Fruit fly (Drosophila melanogaster) whole organism, embryonic: ENCODE measurements around the gene Ca-Ma2d.

ENCODE experiments used
- BtbVII ChIP-seq: fragments of 200-800 bp; sonication (Bioruptor generic); optimal IDR thresholded peaks from 3 replicates; lab custom pipeline; 2017; ENCODE audit warnings: missing biosample characterization, mild to moderate bottlenecking, missing genetic modification characterization
- CG11504 ChIP-seq: fragments of 200-800 bp; sonication (Bioruptor generic); optimal IDR thresholded peaks from 3 replicates; lab custom pipeline; 2019; ENCODE audit warnings: missing biosample characterization, mild to moderate bottlenecking, missing genetic modification characterization, moderate library complexity
- CG17385 ChIP-seq: fragments of 200-800 bp; sonication (Bioruptor generic); optimal IDR thresholded peaks from 3 replicates; lab custom pipeline; 2018; ENCODE audit warnings: missing biosample characterization, mild to moderate bottlenecking, missing genetic modification characterization
- CG17802 ChIP-seq: fragments of 200-800 bp; sonication (Bioruptor generic); optimal IDR thresholded peaks from 2 replicates; lab custom pipeline; 2018; ENCODE audit warnings: missing biosample characterization, mild to moderate bottlenecking, missing genetic modification characterization, moderate library complexity
- CG18262 ChIP-seq: fragments of 200-800 bp; optimal IDR thresholded peaks from 3 replicates; lab custom pipeline; 2019; ENCODE audit warnings: missing biosample characterization, mild to moderate bottlenecking, missing genetic modification characterization, moderate library complexity
- CG31388 ChIP-seq: fragments of 200-800 bp; sonication (Bioruptor generic); optimal IDR thresholded peaks from 2 replicates; lab custom pipeline; 2016; ENCODE audit warnings: missing biosample characterization, missing genetic modification characterization
- CG3163 ChIP-seq: fragments of 200-800 bp; sonication (Bioruptor generic); optimal IDR thresholded peaks from 3 replicates; lab custom pipeline; 2016; ENCODE audit warnings: missing biosample characterization, missing genetic modification characterization
- CG34422 ChIP-seq: fragments of 200-800 bp; sonication (Bioruptor generic); IDR thresholded peaks from 3 replicates; pipeline ENCODE4 v1.3.6; 2022; ENCODE audit warnings: missing biosample characterization, missing genetic modification characterization
- CG6272 ChIP-seq: fragments of 200-800 bp; sonication (Bioruptor generic); IDR thresholded peaks from 2 replicates; pipeline ENCODE4 v1.3.6; 2022; ENCODE audit warnings: missing biosample characterization, missing genetic modification characterization
- CG6791 ChIP-seq: fragments of 200-800 bp; sonication (Bioruptor generic); IDR thresholded peaks from 3 replicates; pipeline ENCODE4 v1.3.6; 2022; ENCODE audit warnings: missing biosample characterization, missing genetic modification characterization; ENCODE audit not compliant: partially characterized antibody
- CG6813 ChIP-seq: fragments of 200-800 bp; sonication (Bioruptor generic); optimal IDR thresholded peaks from 2 replicates; lab custom pipeline; 2017; ENCODE audit warnings: missing biosample characterization, missing genetic modification characterization, mild to moderate bottlenecking, moderate library complexity, missing genetic modification reagents
- CG7963 ChIP-seq: fragments of 200-800 bp; sonication (Bioruptor generic); IDR thresholded peaks from 3 replicates; pipeline ENCODE4 v1.3.6; 2022; ENCODE audit warnings: missing biosample characterization, missing genetic modification characterization; ENCODE audit not compliant: partially characterized antibody
- CG8089 ChIP-seq: fragments of 200-800 bp; sonication (Bioruptor generic); optimal IDR thresholded peaks from 3 replicates; lab custom pipeline; 2016; ENCODE audit warnings: missing biosample characterization, missing genetic modification characterization
- CG8944 ChIP-seq: fragments of 200-800 bp; sonication (Bioruptor generic); optimal IDR thresholded peaks from 3 replicates; lab custom pipeline; 2016; ENCODE audit warnings: missing biosample characterization, missing genetic modification characterization
- CG9437 ChIP-seq: fragments of 200-800 bp; sonication (Bioruptor generic); optimal IDR thresholded peaks from 2 replicates; lab custom pipeline; 2018; ENCODE audit warnings: missing biosample characterization, mild to moderate bottlenecking, missing genetic modification characterization
- D19B ChIP-seq: fragments of 200-800 bp; sonication (Bioruptor generic); optimal IDR thresholded peaks from 2 replicates; lab custom pipeline; 2017; ENCODE audit warnings: missing biosample characterization, mild to moderate bottlenecking, missing genetic modification characterization
- Dip2 ChIP-seq: fragments of 200-800 bp; sonication (Bioruptor generic); IDR thresholded peaks from 2 replicates; pipeline ENCODE4 v1.3.6; 2022; ENCODE audit warnings: missing biosample characterization, missing genetic modification characterization
- Ets65A ChIP-seq: fragments of 200-800 bp; sonication (Bioruptor generic); peaks from one replicate; lab custom pipeline; 2016; ENCODE audit warnings: missing biosample characterization, missing genetic modification characterization
- Fer3 ChIP-seq: fragments of 200-800 bp; sonication (Bioruptor generic); optimal IDR thresholded peaks from 2 replicates; lab custom pipeline; 2018; ENCODE audit warnings: missing biosample characterization, mild to moderate bottlenecking, missing genetic modification characterization, moderate library complexity
- Meics ChIP-seq: fragments of 200-800 bp; sonication (Bioruptor generic); optimal IDR thresholded peaks from 2 replicates; lab custom pipeline; 2017; ENCODE audit warnings: missing biosample characterization, mild to moderate bottlenecking, missing genetic modification characterization
- Mrtf ChIP-seq: fragments of 200-800 bp; sonication (Bioruptor generic); IDR thresholded peaks from 3 replicates; pipeline ENCODE4 v1.3.6; 2022; ENCODE audit warnings: missing biosample characterization, missing genetic modification characterization
- Sox100B ChIP-seq: fragments of 200-800 bp; sonication (Bioruptor generic); optimal IDR thresholded peaks from 3 replicates; lab custom pipeline; 2018; ENCODE audit warnings: missing biosample characterization, mild to moderate bottlenecking, missing genetic modification characterization
- Ssrp ChIP-seq: fragments of 200-800 bp; sonication (Bioruptor generic); optimal IDR thresholded peaks from 2 replicates; lab custom pipeline; 2018; ENCODE audit warnings: missing biosample characterization, mild to moderate bottlenecking, missing genetic modification characterization, moderate library complexity
- bbx ChIP-seq: fragments of 200-800 bp; sonication (Bioruptor generic); IDR thresholded peaks from 2 replicates; pipeline ENCODE4 v1.3.6; 2022; ENCODE audit warnings: missing biosample characterization, missing genetic modification characterization; ENCODE audit not compliant: partially characterized antibody
- chif ChIP-seq, 2 experiments: fragments of 200-800 bp; sonication (Bioruptor generic); optimal IDR thresholded peaks; 3 replicates each; lab custom pipeline; 2016; ENCODE audit warnings: missing biosample characterization in 2 of 2, missing genetic modification characterization in 2 of 2
- crol ChIP-seq: fragments of 200-800 bp; sonication (Bioruptor generic); IDR thresholded peaks from 2 replicates; pipeline ENCODE4 v1.3.6; 2022; ENCODE audit warnings: missing biosample characterization, missing genetic modification characterization
- dmrt11E ChIP-seq: fragments of 200-800 bp; sonication (Bioruptor generic); optimal IDR thresholded peaks from 3 replicates; lab custom pipeline; 2018; ENCODE audit warnings: missing biosample characterization, mild to moderate bottlenecking, missing genetic modification characterization, moderate library complexity
- dpn ChIP-seq, 2 experiments: fragments of 200-800 bp; sonication (Bioruptor generic); optimal IDR thresholded peaks; 3 replicates each; lab custom pipeline; 2016; ENCODE audit warnings: missing biosample characterization in 2 of 2, missing genetic modification characterization in 2 of 2
- ftz-f1 ChIP-seq: fragments of 200-800 bp; sonication (Bioruptor generic); optimal IDR thresholded peaks from 2 replicates; lab custom pipeline; 2016; ENCODE audit warnings: missing biosample characterization, missing genetic modification characterization
- hkb ChIP-seq, 2 experiments: fragments of 200-800 bp in 1 of 2; fragments of >200 bp in 1 of 2; sonication (Bioruptor generic) in 1 of 2; IDR thresholded peaks in 1 of 2; optimal IDR thresholded peaks in 1 of 2; 2 replicates each; pipeline versions ENCODE4 v1.3.6 to Lab custom; 2017 to 2022; ENCODE audit warnings: missing biosample characterization in 1 of 2, missing genetic modification characterization in 1 of 2
- inv ChIP-seq: fragments of 200-800 bp; sonication (Bioruptor generic); IDR thresholded peaks from 2 replicates; pipeline ENCODE4 v1.3.6; 2022; ENCODE audit warnings: missing biosample characterization, missing genetic modification characterization; ENCODE audit not compliant: partially characterized antibody
- jigr1 ChIP-seq: fragments of 200-800 bp; sonication (Bioruptor generic); IDR thresholded peaks from 3 replicates; pipeline ENCODE4 v1.3.6; 2022; ENCODE audit warnings: missing biosample characterization, missing genetic modification characterization
- kay ChIP-seq: fragments of 200-800 bp; sonication (Bioruptor generic); optimal IDR thresholded peaks from 2 replicates; lab custom pipeline; 2016; ENCODE audit warnings: missing biosample characterization, missing genetic modification characterization
- lbe ChIP-seq: fragments of 200-800 bp; sonication (Bioruptor generic); optimal IDR thresholded peaks from 2 replicates; lab custom pipeline; 2016; ENCODE audit warnings: missing biosample characterization, mild to moderate bottlenecking, missing genetic modification characterization
- lmd ChIP-seq: fragments of 200-800 bp; sonication (Bioruptor generic); IDR thresholded peaks from 2 replicates; pipeline ENCODE4 v1.3.6; 2022; ENCODE audit warnings: missing biosample characterization, missing genetic modification characterization
- lola ChIP-seq, 3 experiments: fragments of >200 bp in 2 of 3; fragments of 200-800 bp in 1 of 3; sonication (Bioruptor generic) in 1 of 3; optimal IDR thresholded peaks; 2 replicates each; lab custom pipeline; 2017 to 2019; ENCODE audit warnings: missing biosample characterization in 3 of 3, missing genetic modification characterization in 3 of 3, mild to moderate bottlenecking in 1 of 3, moderate library complexity in 1 of 3
- luna ChIP-seq: fragments of 200-800 bp; sonication (Bioruptor generic); optimal IDR thresholded peaks from 2 replicates; lab custom pipeline; 2016; ENCODE audit warnings: missing biosample characterization, missing genetic modification characterization
- p53 ChIP-seq: fragments of 200-800 bp; sonication (Bioruptor generic); optimal IDR thresholded peaks from 2 replicates; lab custom pipeline; 2016; ENCODE audit warnings: missing biosample characterization, missing genetic modification characterization
- pfk ChIP-seq: fragments of 200-800 bp; sonication (Bioruptor generic); optimal IDR thresholded peaks from 2 replicates; lab custom pipeline; 2018; ENCODE audit warnings: missing biosample characterization, mild to moderate bottlenecking, missing genetic modification characterization, moderate library complexity
- pum ChIP-seq: fragments of 200-800 bp; sonication (Bioruptor generic); optimal IDR thresholded peaks from 2 replicates; lab custom pipeline; 2016; ENCODE audit warnings: missing biosample characterization, missing genetic modification characterization
- row ChIP-seq: fragments of 200-800 bp; sonication (Bioruptor generic); IDR thresholded peaks from 3 replicates; pipeline ENCODE4 v1.3.6; 2022; ENCODE audit warnings: missing biosample characterization, missing genetic modification characterization
- schlank ChIP-seq: fragments of 200-800 bp; sonication (Bioruptor generic); optimal IDR thresholded peaks from 2 replicates; lab custom pipeline; 2018; ENCODE audit warnings: missing biosample characterization, mild to moderate bottlenecking, missing genetic modification characterization
- sqz ChIP-seq: fragments of 200-800 bp; sonication (Bioruptor generic); optimal IDR thresholded peaks from 3 replicates; lab custom pipeline; 2018; ENCODE audit warnings: missing biosample characterization, mild to moderate bottlenecking, missing genetic modification characterization
- tap ChIP-seq: fragments of 200-800 bp; optimal IDR thresholded peaks from 3 replicates; lab custom pipeline; 2019; ENCODE audit warnings: missing biosample characterization, mild to moderate bottlenecking, missing genetic modification characterization, moderate library complexity
- tio ChIP-seq: fragments of 200-800 bp; sonication (Bioruptor generic); optimal IDR thresholded peaks from 2 replicates; lab custom pipeline; 2017; ENCODE audit warnings: missing biosample characterization, missing genetic modification characterization, inconsistent platforms
- trem ChIP-seq: fragments of 200-800 bp; optimal IDR thresholded peaks from 3 replicates; lab custom pipeline; 2019; ENCODE audit warnings: missing biosample characterization, mild to moderate bottlenecking, missing genetic modification characterization, moderate library complexity
- tx ChIP-seq: fragments of 200-800 bp; sonication (Bioruptor generic); optimal IDR thresholded peaks from 2 replicates; lab custom pipeline; 2016; ENCODE audit warnings: missing biosample characterization, missing genetic modification characterization
- wor ChIP-seq: fragments of 200-800 bp; sonication (Bioruptor generic); IDR thresholded peaks from 2 replicates; pipeline ENCODE4 v1.3.6; 2022; ENCODE audit warnings: missing biosample characterization, missing genetic modification characterization
- z ChIP-seq: fragments of 200-800 bp; sonication (Bioruptor generic); IDR thresholded peaks from 3 replicates; pipeline ENCODE4 v1.3.6; 2022; ENCODE audit warnings: missing biosample characterization, missing genetic modification characterization

The Ca-Ma2d gene

dm6 chr2L:16241639-16242038, 10.4 kb downstream of the Ca-Ma2d start, which contains the start of gene CG42818:
CG42818 (plus strand) TSS chr2L:16241939.
- TF ChIP-seq CG8089 (GFP tag; lab: Kevin White, UChicago) (no peak), CG17802 (no peak), Sox100B (GFP tag; lab: Kevin White, UChicago) (no peak), ftz-f1 (no peak), D19B (no peak), CG9437 (GFP tag; lab: Kevin White, UChicago) (no peak), CG8944 (GFP tag; lab: Kevin White, UChicago) (no peak), Mrtf (no peak), schlank (tag; lab: Kevin White, UChicago) (no peak), lola (GFP tag; optimal IDR thresholded peaks at IDR 0.05; lab: Kevin White, UChicago) (no peak), jigr1 (GFP tag; lab: Robert Waterston, UW) (no peak)
- TF ChIP-seq, all 482 proteins: peak for 0

dm6 chr2L:16251598-16252131, 20.4 kb downstream of the Ca-Ma2d start, which contains the start of gene CG46309:
CG46309 (minus strand) TSS chr2L:16251788.
- TF ChIP-seq z (GFP tag; lab: Robert Waterston, UW) (no peak), CG34422 (GFP tag; lab: Robert Waterston, UW) (no peak), lbe (GFP tag; lab: Kevin White, UChicago) (peak; percentile 1), pfk (GFP tag; lab: Kevin White, UChicago) (peak; percentile 19), Ets65A (GFP tag; lab: Kevin White, UChicago) (peak; percentile 62), CG3163 (GFP tag; lab: Kevin White, UChicago) (peak; percentile 36), CG6813 (GFP tag; lab: Kevin White, UChicago) (peak; percentile 37), trem (no peak), crol (GFP tag; lab: Robert Waterston, UW) (no peak), luna (GFP tag; lab: Kevin White, UChicago) (no peak), wor (GFP tag; lab: Robert Waterston, UW) (no peak), sqz (GFP tag; lab: Kevin White, UChicago) (peak; percentile 26), inv (GFP tag; lab: Robert Waterston, UW) (peak; percentile 71), pum (GFP tag; lab: Kevin White, UChicago) (no peak), Dip2 (GFP tag; lab: Robert Waterston, UW) (no peak), Ssrp (tag; lab: Kevin White, UChicago) (peak; percentile 25), BtbVII (GFP tag; lab: Kevin White, UChicago) (peak; percentile 72), CG17385 (GFP tag; lab: Kevin White, UChicago) (no peak), hkb (optimal IDR thresholded peaks at IDR 0.05; lab: Kevin White, UChicago) (no peak), hkb (GFP tag; IDR thresholded peaks at IDR 0.05; lab: Robert Waterston, UW) (0 out of 2 replicates have a peak, but pooled peaks have one; percentile 14), dmrt11E (tag; lab: Kevin White, UChicago) (no peak), tio (GFP tag; lab: Kevin White, UChicago) (peak; percentile 21), dpn (GFP tag; optimal IDR thresholded peaks at IDR 0.05; lab: Kevin White, UChicago) (peak; percentile 1 to 49), kay (GFP tag; lab: Kevin White, UChicago) (peak; percentile 49), tap (tag; lab: Kevin White, UChicago) (peak; percentile 47), CG6791 (GFP tag; lab: Robert Waterston, UW) (peak; percentile 96), Meics (GFP tag; lab: Kevin White, UChicago) (peak; percentile 59), chif (GFP tag; optimal IDR thresholded peaks at IDR 0.05; lab: Kevin White, UChicago) (peak in 1 of 2 experiments; percentile 42), tx (GFP tag; lab: Kevin White, UChicago) (no peak), bbx (GFP tag; lab: Robert Waterston, UW) (peak; percentile 94), lmd (GFP tag; lab: Robert Waterston, UW) (no peak), CG6272 (GFP tag; lab: Robert Waterston, UW) (no peak), CG7963 (peak; percentile 89), row (GFP tag; lab: Robert Waterston, UW) (peak; percentile 76; the same call in 1 of the 3 replicates), CG18262 (tag; lab: Kevin White, UChicago) (no peak), CG31388 (GFP tag; lab: Kevin White, UChicago) (no peak), CG11504 (tag; lab: Kevin White, UChicago) (no peak), Fer3 (peak; percentile 12), p53 (GFP tag; lab: Kevin White, UChicago) (peak; percentile 25)
